Worm (Caenorhabditis elegans): ENCODE results near the gene Y45G5AM.5.

Gene Y45G5AM.5

DNA sequence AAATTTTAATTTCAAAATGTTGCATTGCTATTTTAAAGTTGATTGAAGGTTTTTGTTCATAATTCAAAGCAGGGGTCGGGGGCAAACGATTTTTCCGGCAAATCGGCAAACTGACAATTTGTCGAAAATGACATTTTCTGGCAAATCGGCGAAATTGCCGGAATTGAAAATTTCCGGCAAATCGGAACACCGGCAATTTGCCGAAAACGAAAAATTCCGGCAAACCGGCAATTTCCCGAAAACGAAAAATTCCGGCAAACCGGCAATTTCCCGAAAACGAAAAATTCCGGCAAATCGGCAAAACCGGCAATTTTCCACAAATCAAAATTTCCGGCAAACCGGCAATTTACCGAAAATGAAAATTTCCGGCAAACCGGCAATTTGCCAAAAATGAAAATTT, 30.0 kb downstream of the Y45G5AM.5 start (continued):
- no peak for TF ChIP-seq dpl-1 (GFP tag; optimal IDR thresholded peaks at IDR 0.05)
- TF ChIP-seq snpc-1.2 (GFP tag; IDR thresholded peaks at IDR 0.05), result no peak
- TF ChIP-seq ceh-32 (tag; optimal IDR thresholded peaks at IDR 0.05; ENCODE audit: poor library complexity), result no peak
- TF ChIP-seq hlh-11 (tag; optimal IDR thresholded peaks at IDR 0.05), result no peak
- TF ChIP-seq spr-3 (GFP tag; optimal IDR thresholded peaks at IDR 0.05), result no peak
- TF ChIP-seq hif-1 (tag; optimal IDR thresholded peaks at IDR 0.05), result no peak
- no peak for TF ChIP-seq zip-11 (GFP tag; IDR thresholded peaks at IDR 0.05)
- TF ChIP-seq ZK546.5 (tag; optimal IDR thresholded peaks at IDR 0.05), result no peak
- TF ChIP-seq pha-4 (GFP tag; IDR thresholded peaks at IDR 0.05), result no peak
- no peak for TF ChIP-seq pha-4 (tag; optimal IDR thresholded peaks at IDR 0.05)
- no peak for TF ChIP-seq unc-62 (GFP tag; optimal IDR thresholded peaks at IDR 0.05 in 1 of 2)
- TF ChIP-seq unc-62 (tag; optimal IDR thresholded peaks at IDR 0.05), result no peak
- no peak for TF ChIP-seq ces-1 (GFP tag; optimal IDR thresholded peaks at IDR 0.05)
- TF ChIP-seq tra-1 (GFP tag; IDR thresholded peaks at IDR 0.05), result no peak; the same call in 1 of the 2 replicates
- TF ChIP-seq daf-16 (GFP tag; optimal IDR thresholded peaks at IDR 0.05), result no peak
- TF ChIP-seq daf-16 (tag; optimal IDR thresholded peaks at IDR 0.05), result no peak
- no peak for TF ChIP-seq mep-1 (tag; optimal IDR thresholded peaks at IDR 0.05)
- TF ChIP-seq daf-19 (GFP tag; conservative IDR thresholded peaks at IDR 0.05), result no peak
- TF ChIP-seq ztf-11 (tag; optimal IDR thresholded peaks at IDR 0.05), result no peak
- TF ChIP-seq nhr-102 (tag; optimal IDR thresholded peaks at IDR 0.05), result no peak
- no peak for TF ChIP-seq unc-39 (tag; optimal IDR thresholded peaks at IDR 0.05)
- TF ChIP-seq lin-38 (GFP tag; IDR thresholded peaks at IDR 0.05), result no peak
- no peak for TF ChIP-seq lsy-2 (tag; optimal IDR thresholded peaks at IDR 0.05)
- peak; percentile 31; the same call in 1 of the 2 replicates for TF ChIP-seq hmg-1.1 (GFP tag; IDR thresholded peaks at IDR 0.05)
- no peak for TF ChIP-seq rbr-2 (tag; optimal IDR thresholded peaks at IDR 0.05)
- no peak for TF ChIP-seq nhr-28 (tag; optimal IDR thresholded peaks at IDR 0.05)
- no peak for TF ChIP-seq ZK337.2 (GFP tag; IDR thresholded peaks at IDR 0.05)
- TF ChIP-seq aly-2 (tag; optimal IDR thresholded peaks at IDR 0.05), result no peak
- TF ChIP-seq aha-1 (tag), result no peak
- TF ChIP-seq egl-27 (tag; optimal IDR thresholded peaks at IDR 0.05), result no peak
- TF ChIP-seq daf-12 (tag; optimal IDR thresholded peaks at IDR 0.05), result no peak
- no peak for TF ChIP-seq D1046.2 (GFP tag; IDR thresholded peaks at IDR 0.05)
- TF ChIP-seq egl-43 (GFP tag; IDR thresholded peaks at IDR 0.05), result peak; percentile 47; the same call in 1 of the 2 replicates
- TF ChIP-seq R02D3.7 (tag; optimal IDR thresholded peaks at IDR 0.05), result no peak
- TF ChIP-seq lin-13 (GFP tag; optimal IDR thresholded peaks at IDR 0.05), result no peak
- no peak for TF ChIP-seq dve-1 (tag; optimal IDR thresholded peaks at IDR 0.05; ENCODE audit: insufficient read depth)
- TF ChIP-seq ceh-82 (tag; optimal IDR thresholded peaks at IDR 0.05), result no peak
- TF ChIP-seq lir-3 (tag; optimal IDR thresholded peaks at IDR 0.05), result no peak
- TF ChIP-seq gei-8 (GFP tag; optimal IDR thresholded peaks at IDR 0.05), result peak; percentile 56
- TF ChIP-seq F10B5.3 (tag; optimal IDR thresholded peaks at IDR 0.05), result no peak
- TF ChIP-seq saeg-2 (GFP tag; IDR thresholded peaks at IDR 0.05), result no peak
- TF ChIP-seq attf-4 (tag; optimal IDR thresholded peaks at IDR 0.05), result no peak
- no peak for TF ChIP-seq nhr-10 (tag; optimal IDR thresholded peaks at IDR 0.05)
- no peak for TF ChIP-seq tag-97 (GFP tag; IDR thresholded peaks at IDR 0.05)
- TF ChIP-seq T20F7.1 (GFP tag; optimal IDR thresholded peaks at IDR 0.05), result no peak
- TF ChIP-seq hlh-30 (tag; optimal IDR thresholded peaks at IDR 0.05; ENCODE audit: insufficient read depth), result no peak
- no peak for TF ChIP-seq lin-15B (tag; optimal IDR thresholded peaks at IDR 0.05)
- no peak for TF ChIP-seq nhr-42 (GFP tag; IDR thresholded peaks at IDR 0.05)
- no peak for TF ChIP-seq fos-1 (tag; optimal IDR thresholded peaks at IDR 0.05)
- TF ChIP-seq lin-39 (tag; optimal IDR thresholded peaks at IDR 0.05), result no peak
- no peak for TF ChIP-seq nhr-76 (tag; optimal IDR thresholded peaks at IDR 0.05)
- TF ChIP-seq vab-7 (GFP tag; IDR thresholded peaks at IDR 0.05), result 0 out of 2 replicates have a peak, but pooled peaks have one; percentile 22
- no peak for TF ChIP-seq sdz-12 (GFP tag; optimal IDR thresholded peaks at IDR 0.05)
- TF ChIP-seq daf-8 (GFP tag; IDR thresholded peaks at IDR 0.05), result no peak
